Worm (Caenorhabditis elegans) whole organism, early embryonic: ENCODE results near the gene Y46H3C.7.

Experiments used
- F13C5.2 ChIP-seq: sonication (generic microtip); optimal IDR thresholded peaks from 2 replicates; lab custom pipeline; 2017; ENCODE audit warnings: mild to moderate bottlenecking, missing genetic modification characterization, inconsistent platforms, missing compliant biosample characterization
- ets-7 ChIP-seq: sonication (generic microtip); optimal IDR thresholded peaks from 2 replicates; lab custom pipeline; 2016; ENCODE audit warnings: missing genotype, missing genetic modification characterization, missing compliant biosample characterization

ce11 chrV:1719927-1720326, 26.1 kb upstream of the Y46H3C.7 start, which contains the start of gene srw-102:
- TF ChIP-seq F13C5.2 (tag; lab: Kevin White, UChicago), result no peak
- TF ChIP-seq ets-7, result no peak
